Worm (Caenorhabditis elegans): ENCODE measurements around the gene col-119.

- TF ChIP-seq unc-62 (GFP tag; optimal IDR thresholded peaks at IDR 0.05): no peak
- no peak for TF ChIP-seq somi-1 (GFP tag; optimal IDR thresholded peaks at IDR 0.05)
- TF ChIP-seq egrh-3 (GFP tag; IDR thresholded peaks at IDR 0.05): no peak
- TF ChIP-seq ets-4 (GFP tag; optimal IDR thresholded peaks at IDR 0.05): no peak
- TF ChIP-seq lsl-1 (GFP tag; optimal IDR thresholded peaks at IDR 0.05): no peak
- TF ChIP-seq hrde-1 (tag; optimal IDR thresholded peaks at IDR 0.05; ENCODE audit: borderline replicate concordance): no peak
- no peak for TF ChIP-seq ekl-4 (GFP tag; IDR thresholded peaks at IDR 0.05)
- no peak for TF ChIP-seq egl-44 (GFP tag; IDR thresholded peaks at IDR 0.05)
- TF ChIP-seq F37B4.10 (GFP tag; IDR thresholded peaks at IDR 0.05): no peak
- no peak for TF ChIP-seq rpc-1 (optimal IDR thresholded peaks at IDR 0.05)
- TF ChIP-seq rpc-1 (tag; optimal IDR thresholded peaks at IDR 0.05): no peak
- no peak for TF ChIP-seq ZK185.1 (tag; optimal IDR thresholded peaks at IDR 0.05; ENCODE audit: poor library complexity, severe bottlenecking)
- TF ChIP-seq tbx-9 (tag; optimal IDR thresholded peaks at IDR 0.05; ENCODE audit: borderline replicate concordance): no peak
- no peak for TF ChIP-seq B0336.3 (GFP tag; IDR thresholded peaks at IDR 0.05)
- TF ChIP-seq zim-3 (tag; optimal IDR thresholded peaks at IDR 0.05): no peak
Measured at ce11 chrIV:9007947-9008346, 28.4 kb upstream of the col-119 start.
